Worm (Caenorhabditis elegans) whole organism, late embryonic: ENCODE data around the gene srbc-39.

Source experiments
- dve-1 ChIP-seq: sonication (generic microtip); optimal IDR thresholded peaks from 2 replicates; lab custom pipeline; 2017; ENCODE audit warnings: antibody characterized with exemption, mild to moderate bottlenecking, missing genetic modification characterization, missing compliant biosample characterization
- lim-6 ChIP-seq: sonication (generic microtip); optimal IDR thresholded peaks from 2 replicates; lab custom pipeline; 2016; ENCODE audit warnings: missing genetic modification characterization, missing compliant biosample characterization
- pag-3 ChIP-seq: sonication (generic microtip); optimal IDR thresholded peaks from 2 replicates; lab custom pipeline; 2016; ENCODE audit warnings: missing compliant biosample characterization, missing genetic modification characterization, borderline replicate concordance
- tbx-2 ChIP-seq: sonication (generic microtip); optimal IDR thresholded peaks from 2 replicates; lab custom pipeline; 2016; ENCODE audit warnings: missing genetic modification characterization, missing compliant biosample characterization
- unc-42 ChIP-seq: sonication (generic microtip); optimal IDR thresholded peaks from 2 replicates; lab custom pipeline; 2016; ENCODE audit warnings: missing genotype, missing genetic modification characterization, missing compliant biosample characterization

ce11 chrV:752679-753333 lies 43.9 kb downstream of the srbc-39 start, which contains the start of the genes str-262 and srp-1:
- no peak for TF ChIP-seq dve-1 (tag; lab: Kevin White, UChicago)
- TF ChIP-seq tbx-2 (tag; lab: Kevin White, UChicago) = no peak
- TF ChIP-seq lim-6 (tag; lab: Kevin White, UChicago) = no peak
- TF ChIP-seq pag-3 (tag; lab: Kevin White, UChicago) = no peak
- no peak for TF ChIP-seq unc-42
